Fruit fly (Drosophila melanogaster) whole organism, adult: ENCODE data around the gene InR.

Experiments used
- CG11617 ChIP-seq: fragments of 200-800 bp; sonication (Bioruptor generic); optimal IDR thresholded peaks from 2 replicates; lab custom pipeline; 2017; ENCODE audit warnings: mild to moderate bottlenecking, missing biosample characterization, missing genetic modification reagents, missing genetic modification characterization
- CG12768 ChIP-seq: fragments of 200-800 bp; sonication (Bioruptor generic); optimal IDR thresholded peaks from 2 replicates; lab custom pipeline; 2017; ENCODE audit warnings: missing biosample characterization, missing genetic modification characterization, mild to moderate bottlenecking, moderate library complexity, missing genetic modification reagents
- CG14711 ChIP-seq: fragments of 200-800 bp; sonication (Bioruptor generic); optimal IDR thresholded peaks from 2 replicates; lab custom pipeline; 2018; ENCODE audit warnings: missing biosample characterization, mild to moderate bottlenecking, missing genetic modification characterization, moderate library complexity
- CG1620 ChIP-seq: fragments of 200-800 bp; sonication (Bioruptor generic); optimal IDR thresholded peaks from 2 replicates; lab custom pipeline; 2016; ENCODE audit warnings: missing biosample characterization, missing genetic modification characterization
- CG33017 ChIP-seq: fragments of 200-800 bp; sonication (Bioruptor generic); optimal IDR thresholded peaks from 2 replicates; lab custom pipeline; 2018; ENCODE audit warnings: missing biosample characterization, mild to moderate bottlenecking, missing genetic modification characterization, moderate library complexity
- CG7045 ChIP-seq: fragments of 200-800 bp; sonication (Bioruptor generic); optimal IDR thresholded peaks from 2 replicates; lab custom pipeline; 2017; ENCODE audit warnings: missing biosample characterization, mild to moderate bottlenecking, missing genetic modification characterization
- Clk ChIP-seq: fragments of 200-800 bp; sonication (Bioruptor generic); optimal IDR thresholded peaks from 2 replicates; lab custom pipeline; 2017; ENCODE audit warnings: missing biosample characterization, missing genetic modification characterization
- bab1 ChIP-seq: fragments of 200-800 bp; sonication (Bioruptor generic); optimal IDR thresholded peaks from 3 replicates; lab custom pipeline; 2019; ENCODE audit warnings: missing biosample characterization, mild to moderate bottlenecking, missing genetic modification characterization, moderate library complexity
- cic ChIP-seq: fragments of 200-800 bp; sonication (Bioruptor generic); optimal IDR thresholded peaks from 2 replicates; lab custom pipeline; 2017; ENCODE audit warnings: missing biosample characterization, mild to moderate bottlenecking, missing genetic modification characterization, moderate library complexity
- cnc ChIP-seq, 2 experiments: fragments of >200 bp; optimal IDR thresholded peaks; 2 replicates each; lab custom pipeline; 2017
- tj ChIP-seq: fragments of 200-800 bp; sonication (Bioruptor generic); optimal IDR thresholded peaks from 3 replicates; lab custom pipeline; 2017; ENCODE audit warnings: missing biosample characterization, mild to moderate bottlenecking, missing genetic modification characterization, moderate library complexity

DNA sequence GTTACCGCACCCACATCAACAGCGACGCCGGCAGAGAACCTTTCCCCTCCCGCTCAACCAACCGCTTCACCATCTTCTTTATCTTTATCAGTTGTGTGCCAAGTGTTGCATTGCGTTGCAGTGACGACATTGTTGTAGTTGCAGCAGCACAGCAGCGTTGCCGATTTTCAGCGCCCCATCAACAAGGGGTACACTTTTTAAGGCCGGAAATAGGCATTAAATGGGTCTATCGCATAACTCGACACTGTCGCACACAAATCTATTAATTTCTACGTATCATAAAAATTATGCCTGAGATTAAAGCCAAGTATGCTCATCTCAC, 14.6 kb upstream of the InR start:
- TF ChIP-seq CG1620 (GFP tag; lab: Kevin White, UChicago) (no peak), cic (GFP tag; lab: Kevin White, UChicago) (no peak), Clk (GFP tag; lab: Kevin White, UChicago) (no peak), CG33017 (tag; lab: Kevin White, UChicago) (no peak), tj (GFP tag; lab: Kevin White, UChicago) (no peak), cnc (optimal IDR thresholded peaks at IDR 0.05; lab: Kevin White, UChicago) (no peak), bab1 (GFP tag; lab: Kevin White, UChicago) (no peak), CG11617 (GFP tag; lab: Kevin White, UChicago) (no peak), CG14711 (no peak), CG12768 (no peak), CG7045 (GFP tag; lab: Kevin White, UChicago) (no peak)
